Worm (Caenorhabditis elegans): Measurements from ENCODE around the gene Y48A6B.9.
A peak's percentile ranks its signal among the peaks of the same experiment; 100 is the strongest.

ce11 chrIII:11066691-11067090 is 33.7 kb downstream of the Y48A6B.9 start:
- TF ChIP-seq ama-1 (optimal IDR thresholded peaks at IDR 0.05) (peak; percentile 56), tra-1 (GFP tag; IDR thresholded peaks at IDR 0.05) (peak; percentile 88), ctbp-1 (GFP tag; IDR thresholded peaks at IDR 0.05) (peak; percentile 92), hlh-30 (tag; optimal IDR thresholded peaks at IDR 0.05; ENCODE audit: insufficient read depth) (peak; percentile 76)
